Fruit fly (Drosophila melanogaster): ENCODE data around the gene CG14275.

dm6 chr2L:8279400-8280065 is 47.7 kb upstream of the CG14275 start:
- TF ChIP-seq CG8478 (optimal IDR thresholded peaks at IDR 0.05) (no peak), CTCF (optimal IDR thresholded peaks at IDR 0.05) (no peak)

Measured in S2 (cell line).